Worm (Caenorhabditis elegans): ENCODE results near the gene nlp-2.

ce11 chrX:2344104-2344503, 462 bp downstream of the nlp-2 start:
- no peak for TF ChIP-seq skn-1 (tag; optimal IDR thresholded peaks at IDR 0.05)
- no peak for TF ChIP-seq nhr-25 (tag; optimal IDR thresholded peaks at IDR 0.05)
- no peak for TF ChIP-seq unc-62 (GFP tag; optimal IDR thresholded peaks at IDR 0.05)
- no peak for TF ChIP-seq aly-2 (tag; optimal IDR thresholded peaks at IDR 0.05)
- no peak for TF ChIP-seq sea-2 (GFP tag; optimal IDR thresholded peaks at IDR 0.05)
- TF ChIP-seq tbx-2 (tag; optimal IDR thresholded peaks at IDR 0.05), result no peak
- TF ChIP-seq jun-1 (tag; optimal IDR thresholded peaks at IDR 0.05), result no peak
- TF ChIP-seq ceh-82 (tag; optimal IDR thresholded peaks at IDR 0.05), result no peak

All from whole organism, L3 larva.